Worm (Caenorhabditis elegans) whole organism, midembryonic: ENCODE measurements around the gene Y54E2A.7.

Experiments
- cog-1 ChIP-seq: sonication (generic microtip); optimal IDR thresholded peaks from 2 replicates; lab custom pipeline; 2016; ENCODE audit warnings: missing genetic modification characterization, missing compliant biosample characterization
- flt-1 ChIP-seq: fragments of 200-800 bp; sonication (Bioruptor generic); IDR thresholded peaks from 2 replicates; pipeline ENCODE4 v1.3.6; 2022; ENCODE audit warnings: missing genetic modification characterization, missing compliant biosample characterization
- klf-2 ChIP-seq: fragments of 200-800 bp; sonication (Bioruptor generic); conservative IDR thresholded peaks from 2 replicates; pipeline ENCODE4 v1.3.6; 2022; ENCODE audit warnings: missing genetic modification reagents, missing genetic modification characterization, missing compliant biosample characterization
- ref-1 ChIP-seq: fragments of 200-800 bp; sonication (Bioruptor generic); conservative IDR thresholded peaks from 2 replicates; pipeline ENCODE4 v1.3.6; 2022; ENCODE audit warnings: missing genetic modification reagents, missing genetic modification characterization, missing compliant biosample characterization
- tab-1 ChIP-seq: fragments of 200-800 bp; sonication (Bioruptor generic); IDR thresholded peaks from 2 replicates; pipeline ENCODE4 v1.3.6; 2022; ENCODE audit warnings: missing genetic modification characterization, missing compliant biosample characterization
- ztf-23 ChIP-seq: fragments of 200-800 bp; sonication (Bioruptor generic); IDR thresholded peaks from 2 replicates; pipeline ENCODE4 v1.3.6; 2022; ENCODE audit warnings: missing genetic modification reagents, missing genetic modification characterization, missing compliant biosample characterization
- ztf-29 ChIP-seq: fragments of 200-800 bp; sonication (Bioruptor generic); IDR thresholded peaks from 2 replicates; pipeline ENCODE4 v1.3.6; 2022; ENCODE audit warnings: missing genetic modification reagents, missing genetic modification characterization, missing compliant biosample characterization

ce11 chrII:14733424-14733823, 39.4 kb downstream of the Y54E2A.7 start, which contains the start of gene glna-1:
- no peak for TF ChIP-seq ztf-29
- TF ChIP-seq flt-1 (GFP tag; lab: Robert Waterston, UW): no peak
- no peak for TF ChIP-seq ref-1
- no peak for TF ChIP-seq klf-2 (GFP tag; lab: Robert Waterston, UW)
- TF ChIP-seq ztf-23 (GFP tag; lab: Robert Waterston, UW): no peak
- no peak for TF ChIP-seq cog-1 (tag; lab: Kevin White, UChicago)
- TF ChIP-seq tab-1 (GFP tag; lab: Robert Waterston, UW): no peak
